Fruit fly (Drosophila melanogaster) whole organism, embryonic: ENCODE results near the gene PDCD-5.

Experiments
- Abd-B ChIP-seq: fragments of 200-800 bp; sonication (Bioruptor generic); optimal IDR thresholded peaks from 2 replicates; lab custom pipeline; 2018; ENCODE audit warnings: missing biosample characterization, mild to moderate bottlenecking, missing genetic modification characterization, moderate library complexity
- B-H1 ChIP-seq: fragments of 200-800 bp; sonication (Bioruptor generic); IDR thresholded peaks from 3 replicates; pipeline ENCODE4 v1.3.6; 2022; ENCODE audit warnings: missing biosample characterization, missing genetic modification characterization
- CG10543 ChIP-seq: fragments of 200-800 bp; sonication (Bioruptor generic); optimal IDR thresholded peaks from 3 replicates; lab custom pipeline; 2017; ENCODE audit warnings: missing biosample characterization, mild to moderate bottlenecking, missing genetic modification characterization, moderate library complexity
- CG13894 ChIP-seq: fragments of 200-800 bp; sonication (Bioruptor generic); optimal IDR thresholded peaks from 3 replicates; lab custom pipeline; 2018; ENCODE audit warnings: missing biosample characterization, mild to moderate bottlenecking, missing genetic modification characterization, moderate library complexity
- CG14710 ChIP-seq: fragments of 200-800 bp; sonication (Bioruptor generic); optimal IDR thresholded peaks from 3 replicates; lab custom pipeline; 2019; ENCODE audit warnings: missing biosample characterization, mild to moderate bottlenecking, missing genetic modification characterization, moderate library complexity
- CG15601 ChIP-seq: fragments of 200-800 bp; sonication (Bioruptor generic); optimal IDR thresholded peaks from 3 replicates; lab custom pipeline; 2019; ENCODE audit warnings: missing biosample characterization, mild to moderate bottlenecking, missing genetic modification characterization, moderate library complexity
- CG1602 ChIP-seq: fragments of 200-800 bp; sonication (Bioruptor generic); optimal IDR thresholded peaks from 3 replicates; lab custom pipeline; 2016; ENCODE audit warnings: missing biosample characterization, missing genetic modification characterization
- CG17612 ChIP-seq: fragments of 200-800 bp; sonication (Bioruptor generic); IDR thresholded peaks from 2 replicates; pipeline ENCODE4 v1.3.6; 2022; ENCODE audit warnings: missing biosample characterization, missing genetic modification characterization
- CG1832 ChIP-seq: fragments of 200-800 bp; sonication (Bioruptor generic); optimal IDR thresholded peaks from 2 replicates; lab custom pipeline; 2017; ENCODE audit warnings: missing biosample characterization, mild to moderate bottlenecking, missing genetic modification characterization, inconsistent platforms
- CG18619 ChIP-seq: fragments of 200-800 bp; sonication (Bioruptor generic); optimal IDR thresholded peaks from 3 replicates; lab custom pipeline; 2017; ENCODE audit warnings: missing biosample characterization, mild to moderate bottlenecking, missing genetic modification characterization
- CG31365 ChIP-seq: fragments of 200-800 bp; sonication (Bioruptor generic); optimal IDR thresholded peaks from 2 replicates; lab custom pipeline; 2018; ENCODE audit warnings: missing biosample characterization, mild to moderate bottlenecking, missing genetic modification characterization
- CG3726 ChIP-seq: fragments of 200-800 bp; sonication (Bioruptor generic); IDR thresholded peaks from 3 replicates; pipeline ENCODE4, ENCODE4 v1.3.6; 2022; ENCODE audit warnings: missing biosample characterization, missing genetic modification characterization
- CG7372 ChIP-seq: fragments of 200-800 bp; sonication (Bioruptor generic); IDR thresholded peaks from 2 replicates; pipeline ENCODE4 v1.3.6; 2022; ENCODE audit warnings: missing biosample characterization, missing genetic modification characterization
- CG8359 ChIP-seq: fragments of 200-800 bp; sonication (Bioruptor generic); optimal IDR thresholded peaks from 2 replicates; lab custom pipeline; 2017; ENCODE audit warnings: missing biosample characterization, mild to moderate bottlenecking, missing genetic modification characterization, borderline replicate concordance
- CG9437 ChIP-seq: fragments of 200-800 bp; sonication (Bioruptor generic); optimal IDR thresholded peaks from 2 replicates; lab custom pipeline; 2018; ENCODE audit warnings: missing biosample characterization, mild to moderate bottlenecking, missing genetic modification characterization
- CrebB ChIP-seq: fragments of 200-800 bp; sonication (Bioruptor generic); optimal IDR thresholded peaks from 3 replicates; lab custom pipeline; 2018; ENCODE audit warnings: missing biosample characterization, mild to moderate bottlenecking, missing genetic modification characterization
- Gug ChIP-seq: fragments of 200-800 bp; sonication (Bioruptor generic); IDR thresholded peaks from 4 replicates; pipeline ENCODE4 v1.3.6; 2022; ENCODE audit warnings: missing biosample characterization, missing genetic modification characterization
- HHEX ChIP-seq: fragments of 200-800 bp; sonication (Bioruptor generic); optimal IDR thresholded peaks from 3 replicates; lab custom pipeline; 2017; ENCODE audit warnings: missing biosample characterization, mild to moderate bottlenecking, missing genetic modification characterization, missing genetic modification reagents
- HLHmδ ChIP-seq: fragments of 200-800 bp; sonication (Bioruptor generic); optimal IDR thresholded peaks from 2 replicates; lab custom pipeline; 2018; ENCODE audit warnings: missing biosample characterization, mild to moderate bottlenecking, missing genetic modification characterization, moderate library complexity
- Hmx ChIP-seq: fragments of 200-800 bp; sonication (Bioruptor generic); optimal IDR thresholded peaks from 2 replicates; lab custom pipeline; 2016; ENCODE audit warnings: missing biosample characterization, missing genetic modification characterization
- NC2α ChIP-seq: fragments of 200-800 bp; sonication (Bioruptor generic); optimal IDR thresholded peaks from 2 replicates; lab custom pipeline; 2016; ENCODE audit warnings: missing biosample characterization, missing genetic modification characterization
- NK7.1 ChIP-seq: fragments of 200-800 bp; sonication (Bioruptor generic); optimal IDR thresholded peaks from 3 replicates; lab custom pipeline; 2016; ENCODE audit warnings: missing biosample characterization, missing genetic modification characterization
- Sin3A ChIP-seq: fragments of >200 bp; optimal IDR thresholded peaks from 2 replicates; lab custom pipeline; 2018
- Spps ChIP-seq: fragments of 200-800 bp; sonication (Bioruptor generic); optimal IDR thresholded peaks from 2 replicates; lab custom pipeline; 2018; ENCODE audit warnings: missing biosample characterization, mild to moderate bottlenecking, missing genetic modification characterization
- abd-A ChIP-seq: fragments of 200-800 bp; sonication (Bioruptor generic); optimal IDR thresholded peaks from 3 replicates; lab custom pipeline; 2019; ENCODE audit warnings: missing biosample characterization, mild to moderate bottlenecking, missing genetic modification characterization, moderate library complexity
- amos ChIP-seq: fragments of 200-800 bp; sonication (Bioruptor generic); IDR thresholded peaks from 2 replicates; pipeline ENCODE4 v1.3.6; 2022; ENCODE audit warnings: missing biosample characterization, missing genetic modification characterization; ENCODE audit not compliant: partially characterized antibody
- btn ChIP-seq: fragments of 200-800 bp; sonication (Bioruptor generic); optimal IDR thresholded peaks from 2 replicates; lab custom pipeline; 2016; ENCODE audit warnings: missing biosample characterization, missing genetic modification characterization
- cad ChIP-seq: fragments of >200 bp; optimal IDR thresholded peaks from 2 replicates; lab custom pipeline; 2017; ENCODE audit warnings: missing biosample characterization, missing genetic modification characterization
- cg ChIP-seq: fragments of 200-800 bp; sonication (Bioruptor generic); optimal IDR thresholded peaks from 3 replicates; lab custom pipeline; 2019; ENCODE audit warnings: missing biosample characterization, mild to moderate bottlenecking, missing genetic modification characterization, moderate library complexity
- chm ChIP-seq: fragments of 200-800 bp; sonication (Bioruptor generic); IDR thresholded peaks from 2 replicates; pipeline ENCODE4 v1.3.6; 2022; ENCODE audit warnings: missing biosample characterization, missing genetic modification characterization
- disco-r ChIP-seq: fragments of 200-800 bp; sonication (Bioruptor generic); optimal IDR thresholded peaks from 2 replicates; lab custom pipeline; 2016; ENCODE audit warnings: missing biosample characterization, missing genetic modification characterization
- dmrt11E ChIP-seq: fragments of 200-800 bp; sonication (Bioruptor generic); optimal IDR thresholded peaks from 3 replicates; lab custom pipeline; 2018; ENCODE audit warnings: missing biosample characterization, mild to moderate bottlenecking, missing genetic modification characterization, moderate library complexity
- fd64A ChIP-seq: fragments of 200-800 bp; sonication (Bioruptor generic); optimal IDR thresholded peaks from 3 replicates; lab custom pipeline; 2018; ENCODE audit warnings: missing biosample characterization, mild to moderate bottlenecking, missing genetic modification characterization
- gt ChIP-seq: fragments of 200-800 bp; sonication (Bioruptor generic); IDR thresholded peaks from 2 replicates; pipeline ENCODE4 v1.3.6; 2022; ENCODE audit warnings: missing biosample characterization, missing genetic modification characterization
- kah ChIP-seq: fragments of 200-800 bp; sonication (Bioruptor generic); optimal IDR thresholded peaks from 2 replicates; lab custom pipeline; 2018; ENCODE audit warnings: missing biosample characterization, mild to moderate bottlenecking, missing genetic modification characterization
- knrl ChIP-seq: fragments of 200-800 bp; sonication (Bioruptor generic); IDR thresholded peaks from 3 replicates; pipeline ENCODE4 v1.3.6; 2022; ENCODE audit warnings: missing biosample characterization, missing genetic modification characterization; ENCODE audit not compliant: partially characterized antibody
- mld ChIP-seq: fragments of 200-800 bp; sonication (Bioruptor generic); IDR thresholded peaks from 3 replicates; pipeline ENCODE4 v1.3.6; 2022; ENCODE audit warnings: missing biosample characterization, missing genetic modification characterization; ENCODE audit not compliant: partially characterized antibody
- nom ChIP-seq: fragments of 200-800 bp; sonication (Bioruptor generic); optimal IDR thresholded peaks from 2 replicates; lab custom pipeline; 2017; ENCODE audit warnings: missing biosample characterization, missing genetic modification characterization, mild to moderate bottlenecking, moderate library complexity, missing genetic modification reagents
- oc ChIP-seq: fragments of 200-800 bp; sonication (Bioruptor generic); optimal IDR thresholded peaks from 2 replicates; lab custom pipeline; 2018; ENCODE audit warnings: missing biosample characterization, mild to moderate bottlenecking, missing genetic modification characterization, moderate library complexity
- odd ChIP-seq: fragments of 200-800 bp; sonication (Bioruptor generic); optimal IDR thresholded peaks from 2 replicates; lab custom pipeline; 2017; ENCODE audit warnings: missing biosample characterization, mild to moderate bottlenecking, missing genetic modification characterization
- otp ChIP-seq: fragments of 200-800 bp; sonication (Bioruptor generic); IDR thresholded peaks from 3 replicates; pipeline ENCODE4, ENCODE4 v1.3.6; 2022; ENCODE audit warnings: missing biosample characterization, missing genetic modification characterization
- psq ChIP-seq: fragments of 200-800 bp; sonication (Bioruptor generic); optimal IDR thresholded peaks from 2 replicates; lab custom pipeline; 2017; ENCODE audit warnings: missing biosample characterization, missing genetic modification characterization
- ranshi ChIP-seq: fragments of 200-800 bp; sonication (Bioruptor generic); IDR thresholded peaks from 2 replicates; pipeline ENCODE4 v1.3.6; 2022; ENCODE audit warnings: missing biosample characterization, missing genetic modification characterization
- salm ChIP-seq: fragments of 200-800 bp; sonication (Bioruptor generic); optimal IDR thresholded peaks from 2 replicates; lab custom pipeline; 2018; ENCODE audit warnings: missing biosample characterization, mild to moderate bottlenecking, missing genetic modification characterization
- sd ChIP-seq: fragments of 200-800 bp; sonication (Bioruptor generic); optimal IDR thresholded peaks from 3 replicates; lab custom pipeline; 2018; ENCODE audit warnings: missing biosample characterization, mild to moderate bottlenecking, missing genetic modification characterization, moderate library complexity
- sens-2 ChIP-seq: fragments of 200-800 bp; sonication (Bioruptor generic); IDR thresholded peaks from 2 replicates; pipeline ENCODE4 v1.3.6; 2022; ENCODE audit warnings: missing biosample characterization, missing genetic modification characterization
- yki ChIP-seq: fragments of >200 bp; optimal IDR thresholded peaks from 3 replicates; lab custom pipeline; 2018
- zf30C ChIP-seq: fragments of 200-800 bp; sonication (Bioruptor generic); optimal IDR thresholded peaks from 3 replicates; lab custom pipeline; 2018; ENCODE audit warnings: missing biosample characterization, mild to moderate bottlenecking, missing genetic modification characterization

Gene PDCD-5

DNA sequence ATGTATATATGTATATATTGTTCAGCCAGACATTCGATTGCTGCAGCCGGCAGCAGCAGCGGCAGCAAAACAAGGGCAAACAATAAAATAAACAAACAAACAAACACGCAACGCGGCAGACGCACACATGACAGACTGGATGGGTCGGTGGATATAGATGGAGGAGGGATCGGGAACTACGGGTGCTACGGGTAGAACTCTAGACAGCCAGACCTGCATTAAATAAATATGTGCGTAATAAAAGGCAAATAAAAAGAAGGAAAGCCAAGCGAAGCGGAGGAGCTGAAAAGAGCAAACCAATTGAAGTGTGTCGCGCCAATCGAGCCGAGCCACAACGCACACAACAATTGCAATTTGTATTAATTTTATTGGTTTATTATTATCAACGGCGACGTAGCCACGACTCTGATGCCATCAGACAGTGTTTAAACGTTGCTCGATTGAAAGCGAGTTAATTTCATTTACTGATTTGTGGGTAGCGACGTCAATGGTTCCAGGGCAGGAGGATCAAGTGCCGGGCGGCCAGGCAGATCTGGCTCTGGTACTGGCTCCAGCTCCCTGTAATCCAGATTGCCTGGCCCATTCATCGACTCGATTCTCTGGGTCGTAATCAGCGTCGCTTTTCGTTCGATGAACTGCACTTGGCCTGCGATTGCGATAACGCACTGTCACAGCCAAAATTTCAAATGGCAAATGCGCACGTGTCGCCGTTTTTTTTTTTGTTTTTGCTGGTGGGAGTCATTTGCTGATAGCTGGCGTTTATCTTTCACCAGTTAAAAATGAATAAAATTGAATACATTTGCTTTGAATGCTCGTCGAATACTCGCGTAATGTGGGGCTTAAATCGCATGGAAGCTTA lies 37.8 kb downstream of the PDCD-5 start (continued):
- TF ChIP-seq dmrt11E (tag; lab: Kevin White, UChicago): peak; percentile 62
- peak; percentile 23 for TF ChIP-seq NC2α (GFP tag; lab: Kevin White, UChicago)
- no peak for TF ChIP-seq zf30C (GFP tag; lab: Kevin White, UChicago)
- no peak for TF ChIP-seq otp (GFP tag; lab: Robert Waterston, UW)
- no peak for TF ChIP-seq CG3726 (GFP tag; lab: Robert Waterston, UW)
- peak; percentile 11 for TF ChIP-seq CG31365 (tag; lab: Kevin White, UChicago)
- TF ChIP-seq HLHmδ (GFP tag; lab: Kevin White, UChicago): peak; percentile 62
- peak; percentile 52 for TF ChIP-seq Spps (tag; lab: Kevin White, UChicago)
- peak; percentile 14 for TF ChIP-seq CrebB (tag; lab: Kevin White, UChicago)
- TF ChIP-seq kah (GFP tag; lab: Kevin White, UChicago): peak; percentile 14
- TF ChIP-seq CG8359 (GFP tag; lab: Kevin White, UChicago): peak; percentile 55
- no peak for TF ChIP-seq Hmx
- peak; percentile 78 for TF ChIP-seq fd64A (GFP tag; lab: Kevin White, UChicago)
- TF ChIP-seq oc (tag; lab: Kevin White, UChicago): peak; percentile 27
- TF ChIP-seq NK7.1 (GFP tag; lab: Kevin White, UChicago): no peak
- no peak for TF ChIP-seq gt
- TF ChIP-seq odd (GFP tag; lab: Kevin White, UChicago): peak; percentile 41
- TF ChIP-seq Sin3A (lab: Kevin White, UChicago): no peak
- peak; percentile 66 for TF ChIP-seq CG15601 (tag; lab: Kevin White, UChicago)
- no peak for TF ChIP-seq amos (GFP tag; lab: Robert Waterston, UW)
- TF ChIP-seq Gug: no peak
- TF ChIP-seq CG1602: no peak
- TF ChIP-seq disco-r (GFP tag; lab: Kevin White, UChicago): no peak
- TF ChIP-seq CG14710 (tag; lab: Kevin White, UChicago): peak; percentile 60
- TF ChIP-seq HHEX (GFP tag; lab: Kevin White, UChicago): peak; percentile 8
- peak; percentile 48 for TF ChIP-seq salm (tag; lab: Kevin White, UChicago)
- peak; percentile 85 for TF ChIP-seq nom (GFP tag; lab: Kevin White, UChicago)
- TF ChIP-seq CG18619 (GFP tag; lab: Kevin White, UChicago): peak; percentile 14
- no peak for TF ChIP-seq knrl
- TF ChIP-seq psq (GFP tag; lab: Kevin White, UChicago): peak; percentile 34

DNA sequence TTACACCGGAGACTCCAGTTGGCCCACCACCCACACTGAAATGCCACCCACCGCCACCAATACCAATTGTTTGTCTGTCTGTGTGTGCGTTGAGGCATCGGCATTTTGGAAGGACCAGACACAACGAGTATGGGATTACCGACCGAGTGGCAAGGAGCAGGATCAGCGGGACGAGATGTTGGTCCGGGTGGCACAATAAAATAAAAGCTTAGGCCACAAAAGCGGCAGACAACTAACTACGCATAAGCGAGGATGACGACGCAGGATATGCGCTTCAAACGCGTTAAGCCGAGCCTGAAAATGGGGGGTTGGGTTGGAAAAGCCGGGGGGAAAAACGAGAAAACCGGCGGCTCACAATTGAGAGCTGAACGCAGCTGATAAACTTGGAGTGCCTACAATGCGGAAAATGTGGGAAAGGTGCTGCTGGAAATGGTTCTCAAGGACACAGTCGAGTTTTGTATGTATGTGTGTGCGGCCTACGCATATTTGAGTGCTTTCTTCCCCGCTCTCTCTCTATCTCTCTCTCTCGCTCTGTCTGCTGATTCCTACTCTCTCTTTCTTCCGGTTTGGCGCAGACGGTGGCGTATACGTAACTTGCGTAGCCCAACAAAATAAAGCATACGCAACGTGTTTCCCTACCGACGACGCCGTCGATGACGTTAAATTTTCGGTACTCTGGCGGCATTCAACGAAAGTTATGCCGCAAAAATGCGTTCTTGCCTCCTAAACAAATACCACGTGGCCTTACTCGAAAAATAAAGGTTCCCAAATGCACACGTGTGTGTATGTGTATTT lies 39.1 kb downstream of the PDCD-5 start:
- TF ChIP-seq Abd-B (GFP tag; lab: Kevin White, UChicago) (no peak), CG17612 (GFP tag; lab: Robert Waterston, UW) (no peak), ranshi (no peak), cg (GFP tag; lab: Kevin White, UChicago) (peak; percentile 1), chm (GFP tag; lab: Robert Waterston, UW) (no peak), CG13894 (tag; lab: Kevin White, UChicago) (peak; percentile 50), sd (tag; lab: Kevin White, UChicago) (peak; percentile 8), abd-A (tag; lab: Kevin White, UChicago) (peak; percentile 86), CG9437 (GFP tag; lab: Kevin White, UChicago) (peak; percentile 72), cad (no peak), CG10543 (peak; percentile 3), B-H1 (no peak), CG1832 (GFP tag; lab: Kevin White, UChicago) (peak; percentile 3), btn (GFP tag; lab: Kevin White, UChicago) (no peak), sens-2 (GFP tag; lab: Robert Waterston, UW) (no peak), yki (lab: Kevin White, UChicago) (no peak), CG7372 (peak; percentile 66; the same call in 1 of the 2 replicates), mld (GFP tag; lab: Robert Waterston, UW) (no peak)
